Fruit fly (Drosophila melanogaster) whole organism, adult: ENCODE measurements around the gene mnb.
A peak's percentile ranks its signal among the peaks of the same experiment; 100 is the strongest.

Experiments used
- CG1620 ChIP-seq: fragments of 200-800 bp; sonication (Bioruptor generic); optimal IDR thresholded peaks from 2 replicates; lab custom pipeline; 2016; ENCODE audit warnings: missing biosample characterization, missing genetic modification characterization
- CG33017 ChIP-seq: fragments of 200-800 bp; sonication (Bioruptor generic); optimal IDR thresholded peaks from 2 replicates; lab custom pipeline; 2018; ENCODE audit warnings: missing biosample characterization, mild to moderate bottlenecking, missing genetic modification characterization, moderate library complexity
- CG7045 ChIP-seq: fragments of 200-800 bp; sonication (Bioruptor generic); optimal IDR thresholded peaks from 2 replicates; lab custom pipeline; 2017; ENCODE audit warnings: missing biosample characterization, mild to moderate bottlenecking, missing genetic modification characterization
- Crg-1 ChIP-seq: fragments of 200-800 bp; sonication (Bioruptor generic); optimal IDR thresholded peaks from 2 replicates; lab custom pipeline; 2016; ENCODE audit warnings: missing biosample characterization, missing genetic modification characterization
- Mnt ChIP-seq: fragments of 200-800 bp; sonication (Bioruptor generic); optimal IDR thresholded peaks from 2 replicates; lab custom pipeline; 2016; ENCODE audit warnings: missing biosample characterization, mild to moderate bottlenecking, missing genetic modification characterization
- bab1 ChIP-seq: fragments of 200-800 bp; sonication (Bioruptor generic); optimal IDR thresholded peaks from 3 replicates; lab custom pipeline; 2019; ENCODE audit warnings: missing biosample characterization, mild to moderate bottlenecking, missing genetic modification characterization, moderate library complexity
- cic ChIP-seq: fragments of 200-800 bp; sonication (Bioruptor generic); optimal IDR thresholded peaks from 2 replicates; lab custom pipeline; 2017; ENCODE audit warnings: missing biosample characterization, mild to moderate bottlenecking, missing genetic modification characterization, moderate library complexity
- cnc ChIP-seq, 2 experiments: fragments of >200 bp; optimal IDR thresholded peaks; 2 replicates each; lab custom pipeline; 2017
- kay ChIP-seq: fragments of 200-800 bp; sonication (Bioruptor generic); peaks from one replicate; lab custom pipeline; 2016; ENCODE audit warnings: missing biosample characterization, missing genetic modification characterization, borderline replicate concordance
- pad ChIP-seq: fragments of 200-800 bp; sonication (Bioruptor generic); optimal IDR thresholded peaks from 3 replicates; lab custom pipeline; 2017; ENCODE audit warnings: missing biosample characterization, missing genetic modification characterization, mild to moderate bottlenecking, moderate library complexity, missing genetic modification reagents
- tj ChIP-seq: fragments of 200-800 bp; sonication (Bioruptor generic); optimal IDR thresholded peaks from 3 replicates; lab custom pipeline; 2017; ENCODE audit warnings: missing biosample characterization, mild to moderate bottlenecking, missing genetic modification characterization, moderate library complexity
- toe ChIP-seq: fragments of 200-800 bp; sonication (Bioruptor generic); optimal IDR thresholded peaks from 2 replicates; lab custom pipeline; 2016; ENCODE audit warnings: missing biosample characterization, missing genetic modification characterization

DNA sequence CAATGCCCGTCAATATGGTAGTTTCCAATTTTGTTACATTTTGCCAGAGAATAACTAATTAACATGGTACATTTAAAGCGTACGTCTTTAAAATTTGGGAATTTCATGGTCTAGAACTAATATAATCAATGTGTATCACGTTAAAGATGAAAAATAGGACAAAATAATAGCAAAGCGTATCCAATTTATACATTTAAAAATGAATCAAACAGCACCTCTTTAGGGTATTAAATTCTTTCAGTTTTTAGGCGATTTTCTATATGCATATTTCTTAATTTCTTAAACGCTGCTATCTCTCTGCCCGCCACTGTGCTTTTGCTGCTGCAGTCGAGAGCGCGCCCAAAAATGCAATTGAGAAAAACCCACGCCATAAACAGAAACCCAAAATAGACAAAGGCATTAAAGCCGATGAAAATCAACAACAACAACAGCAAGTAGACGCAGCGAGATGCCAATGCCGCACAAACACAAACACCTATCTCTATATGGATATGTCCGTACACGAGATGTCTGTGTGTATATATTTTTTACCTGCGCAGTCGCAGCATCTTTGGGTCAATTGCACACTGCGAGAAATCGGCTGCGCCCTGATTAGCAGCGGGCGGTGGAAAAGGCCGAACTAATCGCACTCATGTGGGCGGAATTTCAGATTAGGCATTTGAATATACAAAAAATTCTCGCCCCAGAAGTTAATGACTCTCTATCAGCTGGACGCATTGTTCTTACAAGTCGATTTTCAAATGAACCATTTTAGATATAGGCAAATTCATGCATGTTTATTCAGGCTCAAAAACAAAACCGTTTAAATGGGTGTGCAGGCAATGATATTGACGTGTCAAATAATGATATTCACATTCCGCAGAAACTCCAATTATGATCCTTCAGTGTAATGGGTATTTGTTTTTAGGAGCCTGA lies 57.7 kb downstream of the mnb start:
- peak; percentile 43 for TF ChIP-seq pad (GFP tag; lab: Kevin White, UChicago)
- TF ChIP-seq cic: no peak
- TF ChIP-seq Crg-1: no peak
- TF ChIP-seq CG1620 (GFP tag; lab: Kevin White, UChicago): peak; percentile 9
- TF ChIP-seq bab1 (GFP tag; lab: Kevin White, UChicago): peak; percentile 89
- no peak for TF ChIP-seq CG7045 (GFP tag; lab: Kevin White, UChicago)
- TF ChIP-seq Mnt (GFP tag; lab: Kevin White, UChicago): no peak
- no peak for TF ChIP-seq toe (GFP tag; lab: Kevin White, UChicago)
- TF ChIP-seq kay (GFP tag; lab: Kevin White, UChicago): no peak
- TF ChIP-seq tj (GFP tag; lab: Kevin White, UChicago): no peak
- TF ChIP-seq CG33017: no peak
- TF ChIP-seq cnc (optimal IDR thresholded peaks at IDR 0.05; lab: Kevin White, UChicago): no peak
